Fruit fly (Drosophila melanogaster): ENCODE data around the gene Prp40.

The Prp40 gene

dm6 chr2L:3039774-3040173, 16.7 kb downstream of the Prp40 start, which contains the start of the genes cnir and CG17221:
TSS of gene cnir (minus strand) at chr2L:3039812.
TSS of gene CG17221 (plus strand) at chr2L:3039976.
- no peak for TF ChIP-seq CG8478 (optimal IDR thresholded peaks at IDR 0.05)
- TF ChIP-seq pan (optimal IDR thresholded peaks at IDR 0.05): no peak
- TF ChIP-seq psq (optimal IDR thresholded peaks at IDR 0.05): no peak
- TF ChIP-seq EcR (GFP tag; optimal IDR thresholded peaks at IDR 0.05): no peak

- TF ChIP-seq Dll (optimal IDR thresholded peaks at IDR 0.05) (no peak), psq (optimal IDR thresholded peaks at IDR 0.05) (no peak), CG8478 (optimal IDR thresholded peaks at IDR 0.05) (no peak), EcR (GFP tag; optimal IDR thresholded peaks at IDR 0.05) (no peak), pan (optimal IDR thresholded peaks at IDR 0.05) (no peak), usp (GFP tag; optimal IDR thresholded peaks at IDR 0.05) (no peak)
These were observed 19.0 kb downstream of the Prp40 start, which contains the start of gene CG17261 for dm6 chr2L:3041918-3042615. TSS of gene CG17261 (plus strand) at chr2L:3042551.

dm6 chr2L:3043647-3044046, 20.6 kb downstream of the Prp40 start, which contains the start of gene FASN2:
TSS of gene FASN2 (plus strand) at chr2L:3043947.
- TF ChIP-seq usp (GFP tag; optimal IDR thresholded peaks at IDR 0.05) (no peak), EcR (GFP tag; optimal IDR thresholded peaks at IDR 0.05) (no peak), Dll (optimal IDR thresholded peaks at IDR 0.05) (no peak), pan (optimal IDR thresholded peaks at IDR 0.05) (no peak), CG8478 (optimal IDR thresholded peaks at IDR 0.05) (no peak), psq (optimal IDR thresholded peaks at IDR 0.05) (no peak)

dm6 chr2L:3044660-3045504, 21.9 kb downstream of the Prp40 start:
- TF ChIP-seq pan (optimal IDR thresholded peaks at IDR 0.05): no peak
- no peak for TF ChIP-seq EcR (GFP tag; optimal IDR thresholded peaks at IDR 0.05)
- TF ChIP-seq Dll (optimal IDR thresholded peaks at IDR 0.05): no peak
- TF ChIP-seq psq (optimal IDR thresholded peaks at IDR 0.05): no peak
- TF ChIP-seq usp (GFP tag; optimal IDR thresholded peaks at IDR 0.05): no peak
- no peak for TF ChIP-seq CG8478 (optimal IDR thresholded peaks at IDR 0.05)

- TF ChIP-seq psq (optimal IDR thresholded peaks at IDR 0.05): no peak
- no peak for TF ChIP-seq Dll (optimal IDR thresholded peaks at IDR 0.05)
- TF ChIP-seq usp (GFP tag; optimal IDR thresholded peaks at IDR 0.05): no peak
- no peak for TF ChIP-seq pan (optimal IDR thresholded peaks at IDR 0.05)
- TF ChIP-seq EcR (GFP tag; optimal IDR thresholded peaks at IDR 0.05): no peak
- TF ChIP-seq CG8478 (optimal IDR thresholded peaks at IDR 0.05): no peak
These were observed 32.9 kb downstream of the Prp40 start for dm6 chr2L:3055710-3056447.

- TF ChIP-seq pan (optimal IDR thresholded peaks at IDR 0.05): no peak
- TF ChIP-seq Dll (optimal IDR thresholded peaks at IDR 0.05): peak; percentile 22
- no peak for TF ChIP-seq EcR (GFP tag; optimal IDR thresholded peaks at IDR 0.05)
- TF ChIP-seq psq (optimal IDR thresholded peaks at IDR 0.05): no peak
- no peak for TF ChIP-seq CG8478 (optimal IDR thresholded peaks at IDR 0.05)
These were observed 33.4 kb downstream of the Prp40 start, which contains the start of gene FASN1 for dm6 chr2L:3056448-3056790. TSS of gene FASN1 (plus strand) at chr2L:3056598.

dm6 chr2L:3057951-3058771, 35.1 kb downstream of the Prp40 start:
- no peak for TF ChIP-seq EcR (GFP tag; optimal IDR thresholded peaks at IDR 0.05)
- no peak for TF ChIP-seq CG8478 (optimal IDR thresholded peaks at IDR 0.05)
- TF ChIP-seq Dll (optimal IDR thresholded peaks at IDR 0.05): no peak
- no peak for TF ChIP-seq pan (optimal IDR thresholded peaks at IDR 0.05)
- TF ChIP-seq psq (optimal IDR thresholded peaks at IDR 0.05): no peak
- TF ChIP-seq usp (GFP tag; optimal IDR thresholded peaks at IDR 0.05): no peak

- TF ChIP-seq psq (optimal IDR thresholded peaks at IDR 0.05) (no peak), EcR (GFP tag; optimal IDR thresholded peaks at IDR 0.05) (no peak), CG8478 (optimal IDR thresholded peaks at IDR 0.05) (no peak)
These were observed 36.0 kb downstream of the Prp40 start for dm6 chr2L:3058772-3059623.

- TF ChIP-seq EcR (GFP tag; optimal IDR thresholded peaks at IDR 0.05): no peak
- TF ChIP-seq usp (GFP tag; optimal IDR thresholded peaks at IDR 0.05): no peak
These were observed 36.5 kb downstream of the Prp40 start for dm6 chr2L:3059624-3059919.
